Fruit fly (Drosophila melanogaster) whole organism, embryonic: ENCODE results near the gene CG31650.
A peak's percentile ranks its signal among the peaks of the same experiment; 100 is the strongest.

Experiments
- CG10431 ChIP-seq: fragments of 200-800 bp; sonication (Bioruptor generic); optimal IDR thresholded peaks from 3 replicates; lab custom pipeline; 2018; ENCODE audit warnings: missing biosample characterization, mild to moderate bottlenecking, missing genetic modification characterization
- CG10543 ChIP-seq: fragments of 200-800 bp; sonication (Bioruptor generic); optimal IDR thresholded peaks from 3 replicates; lab custom pipeline; 2017; ENCODE audit warnings: missing biosample characterization, mild to moderate bottlenecking, missing genetic modification characterization, moderate library complexity
- CG10565 ChIP-seq: fragments of 200-800 bp; sonication (Bioruptor generic); optimal IDR thresholded peaks from 3 replicates; lab custom pipeline; 2016; ENCODE audit warnings: missing biosample characterization, mild to moderate bottlenecking, missing genetic modification characterization
- CG14014 ChIP-seq: fragments of 200-800 bp; sonication (Bioruptor generic); IDR thresholded peaks from 2 replicates; pipeline ENCODE4 v1.3.6; 2022; ENCODE audit warnings: missing biosample characterization, missing genetic modification characterization
- CG1603 ChIP-seq: fragments of 200-800 bp; sonication (Bioruptor generic); optimal IDR thresholded peaks from 2 replicates; lab custom pipeline; 2019; ENCODE audit warnings: missing biosample characterization, mild to moderate bottlenecking, missing genetic modification characterization, moderate library complexity
- CG1647 ChIP-seq: fragments of 200-800 bp; sonication (Bioruptor generic); optimal IDR thresholded peaks from 3 replicates; lab custom pipeline; 2016; ENCODE audit warnings: missing biosample characterization, missing genetic modification characterization
- CG18599 ChIP-seq: fragments of 200-800 bp; sonication (Bioruptor generic); optimal IDR thresholded peaks from 3 replicates; lab custom pipeline; 2017; ENCODE audit warnings: missing biosample characterization, missing genetic modification characterization, mild to moderate bottlenecking, moderate library complexity, missing genetic modification reagents
- CG2889 ChIP-seq: fragments of 200-800 bp; sonication (Bioruptor generic); IDR thresholded peaks from 3 replicates; pipeline ENCODE4 v1.3.6; 2022; ENCODE audit warnings: missing biosample characterization, missing genetic modification characterization
- CG30431 ChIP-seq: fragments of 200-800 bp; sonication (Bioruptor generic); optimal IDR thresholded peaks from 2 replicates; lab custom pipeline; 2017; ENCODE audit warnings: missing biosample characterization, missing genetic modification characterization
- CG31224 ChIP-seq: fragments of 200-800 bp; sonication (Bioruptor generic); IDR thresholded peaks from 2 replicates; pipeline ENCODE4 v1.3.6; 2022; ENCODE audit warnings: missing biosample characterization, missing genetic modification characterization
- CG34376 ChIP-seq: fragments of 200-800 bp; sonication (Bioruptor generic); optimal IDR thresholded peaks from 2 replicates; lab custom pipeline; 2018; ENCODE audit warnings: missing biosample characterization, mild to moderate bottlenecking, missing genetic modification characterization
- CG42726 ChIP-seq: fragments of 200-800 bp; sonication (Bioruptor generic); IDR thresholded peaks from 2 replicates; pipeline ENCODE4 v1.3.6; 2022; ENCODE audit warnings: missing biosample characterization, missing genetic modification characterization; ENCODE audit not compliant: partially characterized antibody
- CG5245 ChIP-seq: fragments of 200-800 bp; sonication (Bioruptor generic); optimal IDR thresholded peaks from 3 replicates; lab custom pipeline; 2016; ENCODE audit warnings: missing biosample characterization, missing genetic modification characterization
- CG6175 ChIP-seq: fragments of 200-800 bp; sonication (Bioruptor generic); IDR thresholded peaks from 3 replicates; pipeline ENCODE4 v1.3.6; 2022; ENCODE audit warnings: missing biosample characterization, missing genetic modification characterization
- CG7372 ChIP-seq: fragments of 200-800 bp; sonication (Bioruptor generic); IDR thresholded peaks from 2 replicates; pipeline ENCODE4 v1.3.6; 2022; ENCODE audit warnings: missing biosample characterization, missing genetic modification characterization
- CG9437 ChIP-seq: fragments of 200-800 bp; sonication (Bioruptor generic); optimal IDR thresholded peaks from 2 replicates; lab custom pipeline; 2018; ENCODE audit warnings: missing biosample characterization, mild to moderate bottlenecking, missing genetic modification characterization
- Deaf1 ChIP-seq: fragments of 200-800 bp; optimal IDR thresholded peaks from 3 replicates; lab custom pipeline; 2019; ENCODE audit warnings: missing biosample characterization, mild to moderate bottlenecking, missing genetic modification characterization, moderate library complexity
- Dfd ChIP-seq, 2 experiments: fragments of >200 bp; optimal IDR thresholded peaks; 2 replicates each; lab custom pipeline; 2017; ENCODE audit warnings: missing biosample characterization in 2 of 2, missing genetic modification characterization in 2 of 2
- E2f2 ChIP-seq: fragments of 200-800 bp; sonication (Bioruptor generic); IDR thresholded peaks from 2 replicates; pipeline ENCODE4 v1.3.6; 2022; ENCODE audit warnings: missing biosample characterization, missing genetic modification characterization
- ERR ChIP-seq: fragments of 200-800 bp; sonication (Bioruptor generic); optimal IDR thresholded peaks from 2 replicates; lab custom pipeline; 2016; ENCODE audit warnings: missing biosample characterization, missing genetic modification characterization
- HLH54F ChIP-seq: fragments of 200-800 bp; sonication (Bioruptor generic); optimal IDR thresholded peaks from 3 replicates; lab custom pipeline; 2016; ENCODE audit warnings: missing biosample characterization, missing genetic modification characterization
- Hr51 ChIP-seq, 2 experiments: fragments of 200-800 bp; sonication (Bioruptor generic); optimal IDR thresholded peaks; 2 replicates in 1 of 2; 3 replicates in 1 of 2; lab custom pipeline; 2016 to 2018; ENCODE audit warnings: missing biosample characterization in 2 of 2, missing genetic modification characterization in 2 of 2, mild to moderate bottlenecking in 1 of 2, moderate library complexity in 1 of 2
- Jarid2 ChIP-seq: fragments of 200-800 bp; sonication (Bioruptor generic); optimal IDR thresholded peaks from 3 replicates; lab custom pipeline; 2017; ENCODE audit warnings: mild to moderate bottlenecking, missing biosample characterization, missing genetic modification reagents, missing genetic modification characterization
- Mad ChIP-seq: fragments of 200-800 bp; sonication (Bioruptor generic); optimal IDR thresholded peaks from 2 replicates; lab custom pipeline; 2016; ENCODE audit warnings: missing biosample characterization, missing genetic modification characterization
- Med ChIP-seq: fragments of 200-800 bp; sonication (Bioruptor generic); peaks from one replicate; lab custom pipeline; 2016; ENCODE audit warnings: missing biosample characterization, missing genetic modification characterization, mild to moderate bottlenecking, inconsistent platforms, moderate library complexity
- NFAT ChIP-seq: fragments of 200-800 bp; sonication (Bioruptor generic); IDR thresholded peaks from 2 replicates; pipeline ENCODE4 v1.3.6; 2022; ENCODE audit warnings: missing biosample characterization, missing genetic modification characterization
- Nf-YB ChIP-seq: fragments of 200-800 bp; sonication (Bioruptor generic); optimal IDR thresholded peaks from 3 replicates; lab custom pipeline; 2019; ENCODE audit warnings: missing biosample characterization, mild to moderate bottlenecking, missing genetic modification characterization, moderate library complexity
- Nf-YC ChIP-seq: fragments of 200-800 bp; optimal IDR thresholded peaks from 3 replicates; lab custom pipeline; 2019; ENCODE audit warnings: missing biosample characterization, mild to moderate bottlenecking, missing genetic modification characterization, moderate library complexity
- Optix ChIP-seq: fragments of 200-800 bp; sonication (Bioruptor generic); IDR thresholded peaks from 3 replicates; pipeline ENCODE4 v1.3.6; 2022; ENCODE audit warnings: missing biosample characterization, missing genetic modification characterization
- Pdp1 ChIP-seq, 2 experiments: fragments of 200-800 bp; sonication (Bioruptor generic); optimal IDR thresholded peaks; 3 replicates each; lab custom pipeline; 2016; ENCODE audit warnings: missing biosample characterization in 2 of 2, missing genetic modification characterization in 2 of 2, mild to moderate bottlenecking in 1 of 2, moderate library complexity in 1 of 2
- Xbp1 ChIP-seq: fragments of 200-800 bp; sonication (Bioruptor generic); optimal IDR thresholded peaks from 3 replicates; lab custom pipeline; 2016; ENCODE audit warnings: missing biosample characterization, mild to moderate bottlenecking, missing genetic modification characterization
- cg ChIP-seq: fragments of 200-800 bp; sonication (Bioruptor generic); optimal IDR thresholded peaks from 3 replicates; lab custom pipeline; 2019; ENCODE audit warnings: missing biosample characterization, mild to moderate bottlenecking, missing genetic modification characterization, moderate library complexity
- chinmo ChIP-seq: fragments of 200-800 bp; sonication (Bioruptor generic); IDR thresholded peaks from 4 replicates; pipeline ENCODE4 v1.3.6; 2022; ENCODE audit warnings: missing biosample characterization, missing genetic modification characterization; ENCODE audit not compliant: partially characterized antibody
- crol ChIP-seq: fragments of 200-800 bp; sonication (Bioruptor generic); IDR thresholded peaks from 2 replicates; pipeline ENCODE4 v1.3.6; 2022; ENCODE audit warnings: missing biosample characterization, missing genetic modification characterization
- cwo ChIP-seq: fragments of 200-800 bp; sonication (Bioruptor generic); optimal IDR thresholded peaks from 3 replicates; lab custom pipeline; 2017; ENCODE audit warnings: missing biosample characterization, missing genetic modification characterization, mild to moderate bottlenecking, moderate library complexity, missing genetic modification reagents
- ems ChIP-seq: fragments of 200-800 bp; sonication (Bioruptor generic); optimal IDR thresholded peaks from 3 replicates; lab custom pipeline; 2016; ENCODE audit warnings: missing biosample characterization, missing genetic modification characterization
- eve ChIP-seq, 2 experiments: fragments of >200 bp; optimal IDR thresholded peaks; 2 replicates each; lab custom pipeline; 2017; ENCODE audit warnings: missing biosample characterization in 2 of 2, missing genetic modification characterization in 2 of 2
- ftz-f1 ChIP-seq: fragments of 200-800 bp; sonication (Bioruptor generic); optimal IDR thresholded peaks from 2 replicates; lab custom pipeline; 2016; ENCODE audit warnings: missing biosample characterization, missing genetic modification characterization
- ham ChIP-seq: fragments of 200-800 bp; sonication (Bioruptor generic); IDR thresholded peaks from 2 replicates; pipeline ENCODE4 v1.3.6; 2022; ENCODE audit warnings: missing biosample characterization, missing genetic modification characterization
- jing ChIP-seq: fragments of 200-800 bp; sonication (Bioruptor generic); optimal IDR thresholded peaks from 2 replicates; lab custom pipeline; 2018; ENCODE audit warnings: missing biosample characterization, mild to moderate bottlenecking, missing genetic modification characterization
- salm ChIP-seq: fragments of 200-800 bp; sonication (Bioruptor generic); optimal IDR thresholded peaks from 2 replicates; lab custom pipeline; 2018; ENCODE audit warnings: missing biosample characterization, mild to moderate bottlenecking, missing genetic modification characterization
- sens-2 ChIP-seq: fragments of 200-800 bp; sonication (Bioruptor generic); IDR thresholded peaks from 2 replicates; pipeline ENCODE4 v1.3.6; 2022; ENCODE audit warnings: missing biosample characterization, missing genetic modification characterization
- slbo ChIP-seq: fragments of 200-800 bp; sonication (Bioruptor generic); IDR thresholded peaks from 2 replicates; pipeline ENCODE4 v1.3.6; 2022; ENCODE audit warnings: missing biosample characterization, missing genetic modification characterization
- sug ChIP-seq: fragments of 200-800 bp; optimal IDR thresholded peaks from 2 replicates; lab custom pipeline; 2019; ENCODE audit warnings: missing biosample characterization, mild to moderate bottlenecking, missing genetic modification characterization, moderate library complexity
- tup ChIP-seq: fragments of 200-800 bp; sonication (Bioruptor generic); optimal IDR thresholded peaks from 2 replicates; lab custom pipeline; 2016; ENCODE audit warnings: missing biosample characterization, mild to moderate bottlenecking, missing genetic modification characterization, moderate library complexity

CG31650 gene

dm6 chr2L:5029049-5029808, 15.3 kb downstream of the CG31650 start, which contains the start of gene Col4a1:
Gene Col4a1, plus strand, starts transcription at chr2L:5029609.
- TF ChIP-seq Nf-YC (peak; percentile 51), ham (GFP tag; lab: Robert Waterston, UW) (no peak), slbo (GFP tag; lab: Robert Waterston, UW) (peak; percentile 26; the same call in 1 of the 2 replicates), Pdp1 (GFP tag; optimal IDR thresholded peaks at IDR 0.05; lab: Kevin White, UChicago) (peak in 1 of 2 experiments; percentile 20), Mad (no peak), CG10565 (GFP tag; lab: Kevin White, UChicago) (no peak), CG2889 (GFP tag; lab: Robert Waterston, UW) (no peak), cg (GFP tag; lab: Kevin White, UChicago) (peak; percentile 14), E2f2 (GFP tag; lab: Robert Waterston, UW) (no peak), Hr51 (GFP tag; optimal IDR thresholded peaks at IDR 0.05; lab: Kevin White, UChicago) (no peak), eve (GFP tag; optimal IDR thresholded peaks at IDR 0.05; lab: Kevin White, UChicago) (no peak), CG5245 (no peak), CG31224 (GFP tag; lab: Robert Waterston, UW) (no peak), CG42726 (no peak), ems (GFP tag; lab: Kevin White, UChicago) (no peak), CG10431 (no peak), NFAT (0 out of 2 replicates have a peak, but pooled peaks have one; percentile 8), tup (GFP tag; lab: Kevin White, UChicago) (no peak), Xbp1 (GFP tag; lab: Kevin White, UChicago) (no peak), CG10543 (GFP tag; lab: Kevin White, UChicago) (peak; percentile 80), Nf-YB (GFP tag; lab: Kevin White, UChicago) (peak; percentile 55), CG9437 (GFP tag; lab: Kevin White, UChicago) (no peak), CG1647 (GFP tag; lab: Kevin White, UChicago) (no peak), Deaf1 (tag; lab: Kevin White, UChicago) (peak; percentile 97), jing (GFP tag; lab: Kevin White, UChicago) (no peak), crol (GFP tag; lab: Robert Waterston, UW) (peak; percentile 63), ERR (GFP tag; lab: Kevin White, UChicago) (no peak), chinmo (0 out of 4 replicates have a peak, but pooled peaks have one; percentile 37), CG30431 (GFP tag; lab: Kevin White, UChicago) (no peak), CG6175 (GFP tag; lab: Robert Waterston, UW) (peak; percentile 48; the same call in 1 of the 3 replicates), CG7372 (GFP tag; lab: Robert Waterston, UW) (no peak), CG14014 (GFP tag; lab: Robert Waterston, UW) (no peak), CG18599 (GFP tag; lab: Kevin White, UChicago) (peak; percentile 11), ftz-f1 (peak; percentile 45), Dfd (GFP tag; optimal IDR thresholded peaks at IDR 0.05; lab: Kevin White, UChicago) (no peak), cwo (GFP tag; lab: Kevin White, UChicago) (peak; percentile 30), sens-2 (no peak), sug (peak; percentile 90), Jarid2 (GFP tag; lab: Kevin White, UChicago) (peak; percentile 51), salm (tag; lab: Kevin White, UChicago) (no peak), CG1603 (no peak), CG34376 (GFP tag; lab: Kevin White, UChicago) (peak; percentile 97), HLH54F (no peak), Med (GFP tag; lab: Kevin White, UChicago) (peak; percentile 61), Optix (0 out of 3 replicates have a peak, but pooled peaks have one; percentile 22)
- TF ChIP-seq, all 482 proteins: peak for 19
